Fruit fly (Drosophila melanogaster) whole organism, prepupa: ENCODE measurements around the gene CG14280.

Source experiments
- Blimp-1 ChIP-seq: fragments of 200-800 bp; sonication (Bioruptor generic); optimal IDR thresholded peaks from 3 replicates; lab custom pipeline; 2017; ENCODE audit warnings: missing biosample characterization, missing genetic modification characterization, mild to moderate bottlenecking, moderate library complexity, missing genetic modification reagents
- CG1621 ChIP-seq: fragments of 200-800 bp; sonication (Bioruptor generic); optimal IDR thresholded peaks from 3 replicates; lab custom pipeline; 2018; ENCODE audit warnings: missing biosample characterization, mild to moderate bottlenecking, missing genetic modification characterization
- CG8119 ChIP-seq: fragments of 200-800 bp; sonication (Bioruptor generic); IDR thresholded peaks from 3 replicates; pipeline ENCODE4 v1.3.6; 2022; ENCODE audit warnings: missing biosample characterization, missing genetic modification characterization
- Sox15 ChIP-seq: fragments of 200-800 bp; sonication (Bioruptor generic); optimal IDR thresholded peaks from 3 replicates; lab custom pipeline; 2016; ENCODE audit warnings: missing biosample characterization, missing genetic modification characterization
- cyc ChIP-seq: fragments of 200-800 bp; sonication (Bioruptor generic); optimal IDR thresholded peaks from 3 replicates; lab custom pipeline; 2016; ENCODE audit warnings: missing biosample characterization, missing genetic modification characterization
- fkh ChIP-seq: fragments of 200-800 bp; sonication (Bioruptor generic); optimal IDR thresholded peaks from 3 replicates; lab custom pipeline; 2017; ENCODE audit warnings: missing biosample characterization, mild to moderate bottlenecking, missing genetic modification characterization, moderate library complexity

dm6 chr3R:19248036-19248435 is 8.5 kb upstream of the CG14280 start, which contains the start of gene CG5217:
- TF ChIP-seq Sox15 (GFP tag; lab: Kevin White, UChicago) (no peak), CG8119 (GFP tag; lab: Robert Waterston, UW) (no peak), fkh (GFP tag; lab: Kevin White, UChicago) (no peak), cyc (GFP tag; lab: Kevin White, UChicago) (no peak), CG1621 (tag; lab: Kevin White, UChicago) (no peak), Blimp-1 (no peak)
